Fruit fly (Drosophila melanogaster) whole organism, adult: ENCODE data around the gene CG42553.

Experiments used
- CG12768 ChIP-seq: fragments of 200-800 bp; sonication (Bioruptor generic); optimal IDR thresholded peaks from 2 replicates; lab custom pipeline; 2017; ENCODE audit warnings: missing biosample characterization, missing genetic modification characterization, mild to moderate bottlenecking, moderate library complexity, missing genetic modification reagents
- CG14711 ChIP-seq: fragments of 200-800 bp; sonication (Bioruptor generic); optimal IDR thresholded peaks from 2 replicates; lab custom pipeline; 2018; ENCODE audit warnings: missing biosample characterization, mild to moderate bottlenecking, missing genetic modification characterization, moderate library complexity
- CG7101 ChIP-seq: fragments of 200-800 bp; sonication (Bioruptor generic); optimal IDR thresholded peaks from 2 replicates; lab custom pipeline; 2018; ENCODE audit warnings: missing biosample characterization, mild to moderate bottlenecking, missing genetic modification characterization, moderate library complexity
- Clk ChIP-seq: fragments of 200-800 bp; sonication (Bioruptor generic); optimal IDR thresholded peaks from 2 replicates; lab custom pipeline; 2017; ENCODE audit warnings: missing biosample characterization, missing genetic modification characterization
- Hr96 ChIP-seq: fragments of 200-800 bp; sonication (Bioruptor generic); optimal IDR thresholded peaks from 2 replicates; lab custom pipeline; 2016; ENCODE audit warnings: missing biosample characterization, missing genetic modification characterization
- cic ChIP-seq: fragments of 200-800 bp; sonication (Bioruptor generic); optimal IDR thresholded peaks from 2 replicates; lab custom pipeline; 2017; ENCODE audit warnings: missing biosample characterization, mild to moderate bottlenecking, missing genetic modification characterization, moderate library complexity
- kay ChIP-seq: fragments of 200-800 bp; sonication (Bioruptor generic); peaks from one replicate; lab custom pipeline; 2016; ENCODE audit warnings: missing biosample characterization, missing genetic modification characterization, borderline replicate concordance
- ovo ChIP-seq: fragments of 200-800 bp; sonication (Bioruptor generic); optimal IDR thresholded peaks from 2 replicates; lab custom pipeline; 2016; ENCODE audit warnings: missing biosample characterization, missing genetic modification characterization
- pad ChIP-seq: fragments of 200-800 bp; sonication (Bioruptor generic); optimal IDR thresholded peaks from 3 replicates; lab custom pipeline; 2017; ENCODE audit warnings: missing biosample characterization, missing genetic modification characterization, mild to moderate bottlenecking, moderate library complexity, missing genetic modification reagents
- tj ChIP-seq: fragments of 200-800 bp; sonication (Bioruptor generic); optimal IDR thresholded peaks from 3 replicates; lab custom pipeline; 2017; ENCODE audit warnings: missing biosample characterization, mild to moderate bottlenecking, missing genetic modification characterization, moderate library complexity
- toe ChIP-seq: fragments of 200-800 bp; sonication (Bioruptor generic); optimal IDR thresholded peaks from 2 replicates; lab custom pipeline; 2016; ENCODE audit warnings: missing biosample characterization, missing genetic modification characterization

DNA sequence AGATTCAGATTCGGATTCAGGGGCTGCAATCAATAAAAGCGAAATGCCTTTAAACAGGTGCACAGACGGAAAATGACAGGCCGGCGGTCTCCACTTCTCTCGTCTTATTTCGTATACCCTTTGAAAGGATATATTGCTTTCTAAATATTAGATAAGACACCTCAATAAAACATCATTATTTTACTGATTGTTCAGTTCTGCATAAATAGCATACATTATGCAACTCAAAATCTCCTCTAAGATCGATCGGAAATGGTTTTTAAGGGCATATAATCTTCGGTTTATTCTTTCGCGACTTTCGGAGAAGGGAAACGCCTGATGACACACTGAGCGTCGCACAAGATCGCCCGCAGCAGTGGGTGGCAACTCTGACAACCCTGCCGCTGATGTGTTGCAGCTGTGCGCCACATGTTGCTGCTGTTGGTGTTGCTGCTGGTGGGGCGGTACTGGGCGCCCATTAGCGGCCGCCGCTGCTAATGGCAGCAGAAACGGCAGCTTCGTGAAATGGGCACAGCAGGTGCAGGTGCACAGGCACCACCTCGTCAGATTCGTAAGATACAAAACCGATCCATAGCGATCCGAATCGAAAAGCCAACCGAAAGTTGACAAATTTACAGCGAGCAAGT lies 48.1 kb upstream of the CG42553 start:
- TF ChIP-seq CG14711 (no peak), kay (GFP tag; lab: Kevin White, UChicago) (no peak), CG7101 (tag; lab: Kevin White, UChicago) (no peak), Clk (GFP tag; lab: Kevin White, UChicago) (no peak), CG12768 (GFP tag; lab: Kevin White, UChicago) (no peak), Hr96 (GFP tag; lab: Kevin White, UChicago) (no peak), tj (GFP tag; lab: Kevin White, UChicago) (no peak), ovo (GFP tag; lab: Kevin White, UChicago) (no peak), pad (GFP tag; lab: Kevin White, UChicago) (no peak), cic (no peak), toe (no peak)
